Fruit fly (Drosophila melanogaster): Measurements from ENCODE around the gene CG5004.
A peak's percentile ranks its signal among the peaks of the same experiment; 100 is the strongest.

The CG5004 gene

DNA sequence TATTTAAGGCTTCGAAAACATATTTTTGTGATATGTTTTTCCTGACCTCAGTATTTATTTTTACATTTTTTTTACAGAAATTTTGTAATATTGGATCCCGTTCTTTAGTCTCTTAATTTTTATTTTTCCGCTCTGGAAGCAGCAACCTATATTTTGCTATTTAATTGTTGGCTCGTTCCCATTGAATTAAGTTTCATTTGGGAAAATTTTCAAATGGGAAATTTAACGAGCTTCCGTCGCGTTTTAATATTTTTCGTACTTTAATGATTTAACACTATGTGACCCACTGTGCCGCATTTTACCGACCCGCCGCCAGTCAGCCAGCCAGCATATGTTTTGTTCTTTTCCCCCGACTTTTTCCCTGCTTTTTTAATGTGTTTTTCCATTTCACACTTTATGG lies 3.9 kb downstream of the CG5004 start (continued):
- no peak for TF ChIP-seq Taf1 (GFP tag; IDR thresholded peaks at IDR 0.05)
- peak; percentile 80 for TF ChIP-seq twi (tag; optimal IDR thresholded peaks at IDR 0.05)
- TF ChIP-seq ci (GFP tag; IDR thresholded peaks at IDR 0.05) = no peak
- peak in 1 of 3 experiments; percentile 6 for TF ChIP-seq lola (GFP tag; optimal IDR thresholded peaks at IDR 0.05)
- peak; percentile 17 for TF ChIP-seq CG9727 (GFP tag; optimal IDR thresholded peaks at IDR 0.05)
- no peak for TF ChIP-seq CG1602 (GFP tag; optimal IDR thresholded peaks at IDR 0.05)
- TF ChIP-seq row (GFP tag; IDR thresholded peaks at IDR 0.05) = peak; percentile 29; the same call in 1 of the 3 replicates
- no peak for TF ChIP-seq yki (optimal IDR thresholded peaks at IDR 0.05)
- TF ChIP-seq nau (GFP tag; optimal IDR thresholded peaks at IDR 0.05) = no peak
- no peak for TF ChIP-seq CG18476 (GFP tag; optimal IDR thresholded peaks at IDR 0.05)
- TF ChIP-seq ftz-f1 (GFP tag; optimal IDR thresholded peaks at IDR 0.05) = no peak
- peak; percentile 10 for TF ChIP-seq grau (tag; optimal IDR thresholded peaks at IDR 0.05)
- TF ChIP-seq vnd (GFP tag; IDR thresholded peaks at IDR 0.05; ENCODE audit: partially characterized antibody) = no peak
- TF ChIP-seq Optix (GFP tag; IDR thresholded peaks at IDR 0.05) = no peak
- no peak for TF ChIP-seq luna (GFP tag; optimal IDR thresholded peaks at IDR 0.05)
- TF ChIP-seq Med (GFP tag) = peak; percentile 51
- no peak for TF ChIP-seq CG4617 (GFP tag; optimal IDR thresholded peaks at IDR 0.05; ENCODE audit: borderline replicate concordance)
- TF ChIP-seq CG13123 (GFP tag; optimal IDR thresholded peaks at IDR 0.05) = no peak
- TF ChIP-seq vvl (GFP tag; IDR thresholded peaks at IDR 0.05) = no peak
- TF ChIP-seq unpg (GFP tag; optimal IDR thresholded peaks at IDR 0.05) = peak; percentile 0
- no peak for TF ChIP-seq CG12219 (GFP tag; optimal IDR thresholded peaks at IDR 0.05)
- peak; percentile 16 for TF ChIP-seq nmo (GFP tag; optimal IDR thresholded peaks at IDR 0.05)
- no peak for TF ChIP-seq sd (tag; optimal IDR thresholded peaks at IDR 0.05)
- TF ChIP-seq CG9215 (GFP tag; IDR thresholded peaks at IDR 0.05) = no peak
- TF ChIP-seq Opbp (GFP tag; IDR thresholded peaks at IDR 0.05; ENCODE audit: partially characterized antibody) = no peak
- no peak for TF ChIP-seq CG14014 (GFP tag; IDR thresholded peaks at IDR 0.05)
- TF ChIP-seq ap (GFP tag; IDR thresholded peaks at IDR 0.05) = no peak
- TF ChIP-seq CG16863 (GFP tag; optimal IDR thresholded peaks at IDR 0.05) = no peak
- TF ChIP-seq Dfd (GFP tag; optimal IDR thresholded peaks at IDR 0.05) = no peak
- no peak for TF ChIP-seq Chrac-16 (GFP tag; optimal IDR thresholded peaks at IDR 0.05)
- peak; percentile 20 for TF ChIP-seq Blimp-1 (GFP tag; optimal IDR thresholded peaks at IDR 0.05)
- TF ChIP-seq prd (optimal IDR thresholded peaks at IDR 0.05) = no peak
- TF ChIP-seq prd (GFP tag; IDR thresholded peaks at IDR 0.05) = no peak
- no peak for TF ChIP-seq CG14965 (GFP tag; optimal IDR thresholded peaks at IDR 0.05; ENCODE audit: borderline replicate concordance)
- no peak for TF ChIP-seq CG10209 (GFP tag; optimal IDR thresholded peaks at IDR 0.05)
- no peak for TF ChIP-seq CG16815 (GFP tag; optimal IDR thresholded peaks at IDR 0.05)
- TF ChIP-seq H2.0 (GFP tag; IDR thresholded peaks at IDR 0.05) = no peak
- TF ChIP-seq CG8281 (tag; optimal IDR thresholded peaks at IDR 0.05) = no peak
- TF ChIP-seq lov (optimal IDR thresholded peaks at IDR 0.05) = no peak
- no peak for TF ChIP-seq lov (GFP tag; IDR thresholded peaks at IDR 0.05)
- TF ChIP-seq MTF-1 (GFP tag; optimal IDR thresholded peaks at IDR 0.05; ENCODE audit: borderline replicate concordance) = no peak
- no peak for TF ChIP-seq Vsx1 (GFP tag; optimal IDR thresholded peaks at IDR 0.05)
- TF ChIP-seq gcm (GFP tag; optimal IDR thresholded peaks at IDR 0.05) = peak; percentile 21
- TF ChIP-seq CG4282 (GFP tag; optimal IDR thresholded peaks at IDR 0.05) = no peak
- no peak for TF ChIP-seq CG30020 (tag; optimal IDR thresholded peaks at IDR 0.05)
- no peak for TF ChIP-seq CG34224 (GFP tag; IDR thresholded peaks at IDR 0.05; ENCODE audit: partially characterized antibody)
- no peak for TF ChIP-seq ato (GFP tag; IDR thresholded peaks at IDR 0.05; ENCODE audit: partially characterized antibody)
- TF ChIP-seq CG15073 (GFP tag; optimal IDR thresholded peaks at IDR 0.05) = no peak
- peak; percentile 17 for TF ChIP-seq CG2712 (tag; optimal IDR thresholded peaks at IDR 0.05)
- peak; percentile 8 for TF ChIP-seq CG30403 (GFP tag; optimal IDR thresholded peaks at IDR 0.05)
- TF ChIP-seq zfh1 (GFP tag; IDR thresholded peaks at IDR 0.05) = no peak

Measured in whole organism, embryonic.